Fruit fly (Drosophila melanogaster): ENCODE results near the gene CG15514.

DNA sequence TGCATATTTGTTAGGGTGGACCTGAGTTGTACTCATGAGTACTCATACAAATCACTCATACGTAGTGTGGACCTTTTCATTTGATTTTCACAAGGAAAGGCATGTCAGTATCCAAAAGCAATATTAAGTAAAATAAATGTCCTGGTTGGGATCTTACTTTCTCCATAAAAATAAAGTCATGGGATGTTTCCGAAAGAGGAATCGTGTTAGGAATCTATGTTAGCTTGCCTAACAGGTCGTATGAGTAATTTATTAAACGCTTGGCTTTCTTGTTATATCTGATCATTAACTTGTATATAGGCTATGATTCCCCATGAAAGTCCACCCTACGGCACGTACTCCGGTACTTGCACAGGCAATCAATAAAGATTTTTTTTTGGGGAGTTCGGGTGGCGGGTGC, 14.5 kb upstream of the CG15514 start:
- TF ChIP-seq h (GFP tag; optimal IDR thresholded peaks at IDR 0.05) = peak; percentile 44
- TF ChIP-seq CG32264 (GFP tag; optimal IDR thresholded peaks at IDR 0.05) = no peak
- no peak for TF ChIP-seq Mio (GFP tag; optimal IDR thresholded peaks at IDR 0.05)
- no peak for TF ChIP-seq dl (GFP tag; optimal IDR thresholded peaks at IDR 0.05; ENCODE audit: insufficient read depth in 1 of 2, partially characterized antibody in 2 of 2)
- no peak for TF ChIP-seq Hr78 (GFP tag; optimal IDR thresholded peaks at IDR 0.05)
- no peak for TF ChIP-seq jim (GFP tag; optimal IDR thresholded peaks at IDR 0.05)
- no peak for TF ChIP-seq woc (GFP tag; optimal IDR thresholded peaks at IDR 0.05)
- no peak for TF ChIP-seq Jra (GFP tag; optimal IDR thresholded peaks at IDR 0.05)
- no peak for TF ChIP-seq psq (GFP tag; optimal IDR thresholded peaks at IDR 0.05)

Measured in whole organism, wandering third instar larva.